Fruit fly (Drosophila melanogaster) whole organism: Measurements from ENCODE around the gene CG4362.

Experiments
- CG8478 ChIP-seq: fragments of >200 bp; optimal IDR thresholded peaks from 2 replicates; lab custom pipeline; 2018; ENCODE audit warnings: inconsistent platforms
- Dll ChIP-seq: fragments of >200 bp; optimal IDR thresholded peaks from 2 replicates; lab custom pipeline; 2017
- EcR ChIP-seq, 2 experiments: fragments of >200 bp; optimal IDR thresholded peaks; 2 replicates each; lab custom pipeline; 2017; ENCODE audit warnings: missing biosample characterization in 2 of 2, missing genetic modification characterization in 2 of 2, missing genetic modification reagents in 2 of 2
- pan ChIP-seq: fragments of >200 bp; optimal IDR thresholded peaks from 2 replicates; lab custom pipeline; 2017
- psq ChIP-seq: fragments of >200 bp; optimal IDR thresholded peaks from 2 replicates; lab custom pipeline; 2017
- usp ChIP-seq: fragments of >200 bp; optimal IDR thresholded peaks from 2 replicates; lab custom pipeline; 2017; ENCODE audit warnings: missing biosample characterization, missing genetic modification characterization, mixed read lengths

The CG4362 gene

DNA sequence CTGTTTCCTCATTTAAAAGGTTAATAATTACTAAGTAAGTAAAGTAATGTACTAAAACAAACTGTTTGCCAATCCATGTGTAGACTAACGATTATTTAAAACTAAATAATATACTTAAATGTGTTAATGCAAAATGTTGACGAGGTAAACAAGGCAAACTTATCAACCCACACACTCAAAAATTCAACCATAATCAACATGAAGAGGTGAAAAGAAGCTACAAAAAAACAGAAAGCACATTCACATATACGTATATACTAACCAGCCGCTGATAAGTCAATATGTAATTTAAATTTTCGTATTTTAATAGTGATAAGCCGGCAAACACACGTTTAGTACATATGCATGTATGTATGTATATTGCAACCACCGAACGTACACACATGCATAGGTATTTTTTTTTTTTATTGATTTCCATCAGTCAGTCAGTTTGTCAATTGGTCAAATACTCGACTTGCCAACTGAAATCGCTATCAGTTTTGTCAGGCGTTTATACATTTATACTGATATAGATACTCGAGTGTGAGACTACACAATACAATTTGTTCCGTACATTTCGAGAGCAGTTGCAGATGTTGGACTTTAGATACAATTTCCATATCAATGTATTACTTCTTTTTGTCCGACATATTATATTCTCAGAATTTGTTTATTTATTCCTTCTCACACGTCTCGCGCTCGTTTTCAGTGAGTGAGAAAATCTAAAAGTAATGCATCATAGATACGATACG lies 47.7 kb downstream of the CG4362 start:
- TF ChIP-seq pan (no peak), psq (lab: Kevin White, UChicago) (no peak), Dll (no peak), EcR (GFP tag; optimal IDR thresholded peaks at IDR 0.05; lab: Kevin White, UChicago) (no peak), CG8478 (no peak)

DNA sequence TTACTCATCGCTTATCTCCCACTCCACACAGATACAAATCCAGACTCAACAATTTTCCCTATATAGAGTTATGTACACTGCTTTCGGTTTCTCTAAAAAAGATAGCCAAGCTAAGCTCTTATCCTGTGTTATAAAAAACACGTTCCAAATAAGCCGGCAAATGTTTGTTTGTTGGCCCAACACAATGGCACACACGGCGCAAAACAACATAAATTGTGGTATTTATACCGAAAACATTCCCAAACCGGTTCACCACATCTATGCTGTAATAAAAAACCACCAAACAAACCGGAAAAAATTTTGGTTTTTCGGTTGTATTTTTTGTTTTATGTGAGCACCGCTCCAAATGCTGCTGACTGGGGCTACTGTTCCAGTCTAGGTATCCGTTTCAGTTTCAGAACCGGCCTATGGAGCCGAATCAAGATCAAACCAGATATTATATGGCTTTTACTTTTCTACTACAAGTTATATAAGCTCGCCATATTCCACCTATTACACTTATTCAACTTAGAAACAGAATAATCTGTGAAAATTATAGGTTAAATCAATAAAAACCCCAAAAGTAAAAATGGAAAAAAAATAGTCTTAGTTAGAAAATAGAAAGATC lies 48.4 kb downstream of the CG4362 start:
- TF ChIP-seq psq (lab: Kevin White, UChicago) (no peak), Dll (no peak)

dm6 chr3R:20257937-20258334 lies 49.4 kb downstream of the CG4362 start:
- TF ChIP-seq psq (lab: Kevin White, UChicago) (no peak), Dll (no peak), CG8478 (no peak), pan (no peak), EcR (GFP tag; optimal IDR thresholded peaks at IDR 0.05; lab: Kevin White, UChicago) (no peak), usp (GFP tag; lab: Kevin White, UChicago) (no peak)

DNA sequence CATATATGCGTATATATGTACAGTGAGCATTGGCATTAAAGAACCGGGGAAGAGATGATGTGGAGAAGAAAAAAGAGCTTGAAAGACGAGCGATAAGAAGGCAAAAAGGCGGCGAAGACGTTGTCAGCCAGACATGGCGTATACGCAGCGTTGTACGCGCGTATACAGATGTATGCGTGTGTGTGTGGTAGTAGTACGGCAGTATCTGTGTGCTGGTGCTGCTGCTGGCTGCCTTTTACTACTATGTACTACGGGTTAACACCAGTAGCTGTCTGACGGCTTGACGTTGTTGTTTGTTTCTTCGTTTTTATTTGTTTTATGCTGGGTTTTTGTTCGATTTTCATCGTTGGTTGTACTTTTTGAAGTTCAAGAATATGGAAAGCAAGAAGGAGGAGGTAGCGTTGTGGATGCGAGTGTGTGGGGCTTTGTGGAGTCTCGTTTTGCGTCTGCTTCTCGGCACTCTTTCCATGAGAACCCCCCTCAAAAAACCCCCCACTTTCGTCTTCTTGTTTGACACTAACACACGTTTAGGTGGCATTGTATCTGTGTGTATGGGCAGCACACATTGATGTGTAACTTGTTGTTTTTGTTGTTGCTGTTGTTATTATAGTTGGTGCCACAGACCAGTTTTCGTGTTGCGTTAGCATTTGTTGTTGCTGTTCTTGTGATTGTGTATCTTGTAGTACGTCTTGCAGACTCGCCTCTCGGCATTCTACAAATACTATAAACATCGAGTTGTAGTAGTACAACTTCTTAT lies 50.0 kb downstream of the CG4362 start:
- TF ChIP-seq usp (GFP tag; lab: Kevin White, UChicago) (no peak), Dll (no peak), EcR (GFP tag; optimal IDR thresholded peaks at IDR 0.05; lab: Kevin White, UChicago) (peak in 1 of 2 experiments; percentile 16), CG8478 (peak; percentile 6)

DNA sequence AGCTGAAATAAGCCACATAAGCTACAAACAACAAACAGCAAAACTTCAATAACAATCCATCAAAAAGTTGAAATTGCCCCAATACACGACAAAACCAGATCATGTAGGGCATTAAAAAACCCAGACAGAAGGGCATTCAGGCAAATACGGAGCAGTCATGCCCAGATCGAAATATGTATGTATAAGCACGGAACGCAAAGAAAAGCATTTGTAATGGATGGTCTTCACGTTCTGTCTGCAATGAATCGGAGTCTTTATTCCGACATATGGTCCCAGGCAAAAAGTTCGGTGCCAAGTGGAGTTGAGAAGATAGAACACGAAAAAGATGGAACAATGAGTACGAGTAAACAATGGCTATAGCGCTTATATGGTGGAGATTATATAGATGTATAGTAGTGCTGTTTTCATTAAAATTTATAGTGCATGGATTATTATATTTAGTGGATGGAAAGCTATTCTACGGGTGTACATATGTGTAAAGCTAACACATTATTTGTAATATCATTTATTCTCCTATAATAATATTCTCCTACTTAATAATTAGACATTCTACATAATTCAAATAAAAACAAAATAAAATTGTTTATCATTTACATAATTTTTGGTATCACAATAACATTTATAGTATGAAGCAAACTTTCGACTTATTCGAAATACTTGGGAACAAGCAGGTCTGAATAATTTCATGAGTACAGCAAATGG lies 50.9 kb downstream of the CG4362 start:
- TF ChIP-seq CG8478 (no peak), psq (lab: Kevin White, UChicago) (no peak), EcR (GFP tag; optimal IDR thresholded peaks at IDR 0.05; lab: Kevin White, UChicago) (no peak), Dll (no peak), pan (no peak), usp (GFP tag; lab: Kevin White, UChicago) (no peak)
